Worm (Caenorhabditis elegans): Measurements from ENCODE around the gene smc-6.

smc-6 gene

ce11 chrII:11619171-11619570 is 40.7 kb downstream of the smc-6 start:
- peak; percentile 69 for TF ChIP-seq daf-12 (tag; optimal IDR thresholded peaks at IDR 0.05)
- no peak for TF ChIP-seq nhr-12 (tag; optimal IDR thresholded peaks at IDR 0.05)
- TF ChIP-seq ceh-28 (tag; optimal IDR thresholded peaks at IDR 0.05) = no peak
- TF ChIP-seq nhr-77 (tag; optimal IDR thresholded peaks at IDR 0.05) = no peak
- no peak for TF ChIP-seq nhr-28 (tag; optimal IDR thresholded peaks at IDR 0.05)
- TF ChIP-seq unc-62 (GFP tag; optimal IDR thresholded peaks at IDR 0.05) = peak; percentile 83
- TF ChIP-seq R02D3.7 (tag; optimal IDR thresholded peaks at IDR 0.05) = peak; percentile 0
- peak; percentile 88 for TF ChIP-seq nhr-76 (tag; optimal IDR thresholded peaks at IDR 0.05)
- TF ChIP-seq elt-1 (tag; optimal IDR thresholded peaks at IDR 0.05) = no peak
- peak; percentile 8 for TF ChIP-seq skn-1 (tag; optimal IDR thresholded peaks at IDR 0.05)
- no peak for TF ChIP-seq unc-39 (tag; optimal IDR thresholded peaks at IDR 0.05)
- no peak for TF ChIP-seq egl-5 (tag; optimal IDR thresholded peaks at IDR 0.05)
- TF ChIP-seq ZK546.5 (tag; optimal IDR thresholded peaks at IDR 0.05) = no peak
- TF ChIP-seq mml-1 (tag; optimal IDR thresholded peaks at IDR 0.05) = no peak
- TF ChIP-seq ztf-4 (tag; optimal IDR thresholded peaks at IDR 0.05) = no peak
- no peak for TF ChIP-seq lsy-12 (tag; optimal IDR thresholded peaks at IDR 0.05)
- no peak for TF ChIP-seq ceh-9 (tag; optimal IDR thresholded peaks at IDR 0.05)
- TF ChIP-seq lin-39 (tag; optimal IDR thresholded peaks at IDR 0.05) = peak; percentile 58
- TF ChIP-seq lin-15B (tag; optimal IDR thresholded peaks at IDR 0.05) = no peak
- TF ChIP-seq elt-2 (tag; optimal IDR thresholded peaks at IDR 0.05) = peak; percentile 95
- peak; percentile 3 for TF ChIP-seq snpc-4 (tag; optimal IDR thresholded peaks at IDR 0.05)
- no peak for TF ChIP-seq fkh-10 (GFP tag; optimal IDR thresholded peaks at IDR 0.05)
- TF ChIP-seq tbx-2 (tag; optimal IDR thresholded peaks at IDR 0.05) = no peak
- peak; percentile 53 for TF ChIP-seq mdl-1 (tag; optimal IDR thresholded peaks at IDR 0.05)
- no peak for TF ChIP-seq ceh-16 (tag; optimal IDR thresholded peaks at IDR 0.05)
- peak; percentile 72 for TF ChIP-seq nhr-23 (tag; optimal IDR thresholded peaks at IDR 0.05)
- peak; percentile 58 for TF ChIP-seq jun-1 (tag; optimal IDR thresholded peaks at IDR 0.05)
- peak; percentile 89 for TF ChIP-seq nhr-43 (tag; optimal IDR thresholded peaks at IDR 0.05; ENCODE audit: poor library complexity, severe bottlenecking)
- no peak for TF ChIP-seq nhr-67 (tag; optimal IDR thresholded peaks at IDR 0.05)
- TF ChIP-seq ztf-11 (tag; optimal IDR thresholded peaks at IDR 0.05) = no peak
- TF ChIP-seq aly-2 (tag; optimal IDR thresholded peaks at IDR 0.05) = no peak
- peak; percentile 78 for TF ChIP-seq nfya-1 (tag; optimal IDR thresholded peaks at IDR 0.05; ENCODE audit: insufficient read depth)
- TF ChIP-seq egl-27 (tag; optimal IDR thresholded peaks at IDR 0.05) = peak; percentile 22
- peak in 1 of 3 experiments; percentile 30 for TF ChIP-seq elt-3 (tag; optimal IDR thresholded peaks at IDR 0.05)
- TF ChIP-seq fkh-2 (tag; optimal IDR thresholded peaks at IDR 0.05) = no peak
- peak; percentile 40 for TF ChIP-seq hmg-11 (tag; optimal IDR thresholded peaks at IDR 0.05)
- TF ChIP-seq zag-1 (tag; optimal IDR thresholded peaks at IDR 0.05) = no peak
- no peak for TF ChIP-seq nhr-11 (tag; optimal IDR thresholded peaks at IDR 0.05)
- TF ChIP-seq pqm-1 (tag; optimal IDR thresholded peaks at IDR 0.05) = peak; percentile 91
- peak; percentile 90 for TF ChIP-seq nhr-25 (tag; optimal IDR thresholded peaks at IDR 0.05)
- no peak for TF ChIP-seq sea-2 (GFP tag; optimal IDR thresholded peaks at IDR 0.05)
- no peak for TF ChIP-seq nhr-237 (tag; optimal IDR thresholded peaks at IDR 0.05)
- TF ChIP-seq fos-1 (tag; optimal IDR thresholded peaks at IDR 0.05) = no peak
- peak; percentile 79 for TF ChIP-seq pha-4 (tag; optimal IDR thresholded peaks at IDR 0.05)
- no peak for TF ChIP-seq eor-1 (tag; optimal IDR thresholded peaks at IDR 0.05)
- no peak for TF ChIP-seq ceh-82 (tag; optimal IDR thresholded peaks at IDR 0.05)
- peak; percentile 62 for TF ChIP-seq ama-1 (optimal IDR thresholded peaks at IDR 0.05)

Data from whole organism, L3 larva.